Fruit fly (Drosophila melanogaster): ENCODE results near the gene CG42688.

CG42688 gene

dm6 chr2L:19158679-19159551 lies 23.7 kb downstream of the CG42688 start (continued):
- no peak for TF ChIP-seq CG6683 (GFP tag; optimal IDR thresholded peaks at IDR 0.05)
- peak in 1 of 2 experiments; percentile 48 for TF ChIP-seq bsh (GFP tag; optimal IDR thresholded peaks at IDR 0.05)
- peak; percentile 30; the same call in 1 of the 3 replicates for TF ChIP-seq H15 (GFP tag; IDR thresholded peaks at IDR 0.05)
- TF ChIP-seq CG2678 (tag; optimal IDR thresholded peaks at IDR 0.05) = peak; percentile 48
- TF ChIP-seq Neu2 (GFP tag; optimal IDR thresholded peaks at IDR 0.05; ENCODE audit: borderline replicate concordance) = no peak
- no peak for TF ChIP-seq cwo (GFP tag; optimal IDR thresholded peaks at IDR 0.05)
- peak; percentile 94 for TF ChIP-seq sens (GFP tag)

DNA sequence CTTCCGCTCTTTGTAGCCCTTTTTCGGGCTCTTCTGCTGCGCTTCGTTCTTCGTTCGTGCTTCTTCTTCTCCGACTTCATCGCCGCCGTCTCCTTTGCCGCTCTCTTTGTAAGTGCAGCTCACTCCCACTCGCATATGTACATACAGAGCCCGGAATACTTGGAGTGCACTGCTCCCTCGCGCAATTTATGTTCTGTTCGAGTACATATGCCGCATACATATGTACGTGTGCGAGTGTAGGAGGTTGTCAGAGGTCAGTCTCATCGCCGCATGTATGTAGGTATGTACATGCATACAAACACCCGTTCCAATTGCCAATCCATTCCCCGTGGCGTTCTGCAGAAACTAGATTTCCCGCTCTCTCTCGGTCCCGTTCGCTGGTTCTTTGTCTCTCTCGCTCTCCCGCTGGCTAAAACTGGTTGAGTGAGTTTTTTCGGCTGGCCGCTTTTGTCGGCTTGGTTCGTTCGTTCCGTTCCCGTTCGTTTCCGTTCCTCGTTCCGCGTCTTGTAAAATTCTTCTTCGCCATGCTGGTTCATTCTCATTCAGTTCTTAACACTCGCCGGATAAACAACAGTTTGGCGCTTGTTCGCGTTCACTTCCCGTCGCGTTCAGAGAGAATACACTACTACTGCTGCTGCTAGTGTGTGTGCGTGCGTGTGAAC lies 24.5 kb downstream of the CG42688 start:
- TF ChIP-seq Nf-YA (GFP tag; IDR thresholded peaks at IDR 0.05) (no peak), jing (GFP tag; optimal IDR thresholded peaks at IDR 0.05) (no peak), dati (GFP tag; IDR thresholded peaks at IDR 0.05) (no peak), nau (GFP tag; optimal IDR thresholded peaks at IDR 0.05) (peak; percentile 14), CG34422 (GFP tag; IDR thresholded peaks at IDR 0.05) (peak; percentile 62; the same call in 2 of the 3 replicates), CG4328 (GFP tag; optimal IDR thresholded peaks at IDR 0.05) (no peak), C15 (GFP tag; IDR thresholded peaks at IDR 0.05) (no peak), CG6791 (GFP tag; IDR thresholded peaks at IDR 0.05; ENCODE audit: partially characterized antibody) (0 out of 3 replicates have a peak, but pooled peaks have one; percentile 5), CG7786 (GFP tag; optimal IDR thresholded peaks at IDR 0.05) (no peak), Fer1 (GFP tag; optimal IDR thresholded peaks at IDR 0.05) (peak; percentile 75), al (GFP tag; IDR thresholded peaks at IDR 0.05) (no peak), kni (GFP tag; optimal IDR thresholded peaks at IDR 0.05) (peak; percentile 96), CG11398 (GFP tag; optimal IDR thresholded peaks at IDR 0.05) (no peak), tup (GFP tag; optimal IDR thresholded peaks at IDR 0.05) (no peak), CG13287 (GFP tag; IDR thresholded peaks at IDR 0.05; ENCODE audit: partially characterized antibody) (peak; percentile 59; the same call in 1 of the 2 replicates), CG15073 (GFP tag; optimal IDR thresholded peaks at IDR 0.05) (no peak), fd96Cb (tag; optimal IDR thresholded peaks at IDR 0.05) (no peak), HLH4C (GFP tag; IDR thresholded peaks at IDR 0.05; ENCODE audit: partially characterized antibody) (0 out of 3 replicates have a peak, but pooled peaks have one; percentile 16), CG1832 (GFP tag; optimal IDR thresholded peaks at IDR 0.05) (peak; percentile 83), CG2889 (GFP tag; IDR thresholded peaks at IDR 0.05) (no peak), CG3847 (GFP tag; IDR thresholded peaks at IDR 0.05) (no peak), CG1529 (GFP tag; optimal IDR thresholded peaks at IDR 0.05) (no peak), cg (GFP tag; optimal IDR thresholded peaks at IDR 0.05) (no peak), CG13624 (GFP tag; optimal IDR thresholded peaks at IDR 0.05) (no peak), CG18599 (GFP tag; optimal IDR thresholded peaks at IDR 0.05) (peak; percentile 54), CG34224 (GFP tag; IDR thresholded peaks at IDR 0.05; ENCODE audit: partially characterized antibody) (peak; percentile 61; the same call in 1 of the 3 replicates), CG14860 (GFP tag; IDR thresholded peaks at IDR 0.05; ENCODE audit: partially characterized antibody) (no peak), CG14441 (GFP tag; IDR thresholded peaks at IDR 0.05) (no peak), CG1647 (GFP tag; optimal IDR thresholded peaks at IDR 0.05) (no peak), CG5953 (GFP tag; IDR thresholded peaks at IDR 0.05) (0 out of 2 replicates have a peak, but pooled peaks have one; percentile 9), crc (GFP tag; optimal IDR thresholded peaks at IDR 0.05) (no peak), CG8478 (optimal IDR thresholded peaks at IDR 0.05) (no peak), MBD-R2 (GFP tag; IDR thresholded peaks at IDR 0.05) (no peak), psq (GFP tag; optimal IDR thresholded peaks at IDR 0.05) (peak; percentile 22), Usf (GFP tag; optimal IDR thresholded peaks at IDR 0.05) (no peak), CG13123 (GFP tag; optimal IDR thresholded peaks at IDR 0.05) (no peak), CG6683 (GFP tag; optimal IDR thresholded peaks at IDR 0.05) (no peak), Med (GFP tag) (peak; percentile 91), Hsf (GFP tag; optimal IDR thresholded peaks at IDR 0.05) (no peak), Bdp1 (GFP tag; optimal IDR thresholded peaks at IDR 0.05) (no peak)

All from whole organism, embryonic.